Fruit fly (Drosophila melanogaster) whole organism, prepupa: ENCODE data around the gene CG34290.
A peak's percentile ranks its signal among the peaks of the same experiment; 100 is the strongest.

Experiments used
- Blimp-1 ChIP-seq: fragments of 200-800 bp; sonication (Bioruptor generic); optimal IDR thresholded peaks from 3 replicates; lab custom pipeline; 2017; ENCODE audit warnings: missing biosample characterization, missing genetic modification characterization, mild to moderate bottlenecking, moderate library complexity, missing genetic modification reagents
- CG10631 ChIP-seq: fragments of 200-800 bp; sonication (Bioruptor generic); optimal IDR thresholded peaks from 2 replicates; lab custom pipeline; 2016; ENCODE audit warnings: missing biosample characterization, missing genetic modification characterization
- CG10669 ChIP-seq: fragments of 200-800 bp; sonication (Bioruptor generic); optimal IDR thresholded peaks from 3 replicates; lab custom pipeline; 2018; ENCODE audit warnings: missing biosample characterization, mild to moderate bottlenecking, missing genetic modification characterization, moderate library complexity
- CG11294 ChIP-seq: fragments of 200-800 bp; sonication (Bioruptor generic); IDR thresholded peaks from 2 replicates; pipeline ENCODE4 v1.3.6; 2022; ENCODE audit warnings: missing biosample characterization, missing genetic modification characterization
- CG11762 ChIP-seq: fragments of 200-800 bp; sonication (Bioruptor generic); optimal IDR thresholded peaks from 3 replicates; lab custom pipeline; 2016; ENCODE audit warnings: missing biosample characterization, missing genetic modification characterization; ENCODE audit not compliant: insufficient read depth
- CG11902 ChIP-seq: fragments of 200-800 bp; sonication (Bioruptor generic); optimal IDR thresholded peaks from 3 replicates; lab custom pipeline; 2016; ENCODE audit warnings: missing biosample characterization, missing genetic modification characterization
- CG15336 ChIP-seq: fragments of 200-800 bp; sonication (Bioruptor generic); IDR thresholded peaks from 2 replicates; pipeline ENCODE4 v1.3.6; 2022; ENCODE audit warnings: missing biosample characterization, missing genetic modification characterization
- CG16779 ChIP-seq: fragments of 200-800 bp; sonication (Bioruptor generic); optimal IDR thresholded peaks from 3 replicates; lab custom pipeline; 2017; ENCODE audit warnings: missing biosample characterization, mild to moderate bottlenecking, missing genetic modification characterization
- CG3032 ChIP-seq: fragments of 200-800 bp; optimal IDR thresholded peaks from 2 replicates; lab custom pipeline; 2019; ENCODE audit warnings: missing biosample characterization, mild to moderate bottlenecking, missing genetic modification characterization, moderate library complexity
- CG31627 ChIP-seq: fragments of 200-800 bp; sonication (Bioruptor generic); optimal IDR thresholded peaks from 3 replicates; lab custom pipeline; 2016; ENCODE audit warnings: missing biosample characterization, missing genetic modification characterization
- CG3919 ChIP-seq: fragments of 200-800 bp; sonication (Bioruptor generic); optimal IDR thresholded peaks from 3 replicates; lab custom pipeline; 2016; ENCODE audit warnings: missing biosample characterization, missing genetic modification characterization
- CG4318 ChIP-seq: fragments of 200-800 bp; sonication (Bioruptor generic); optimal IDR thresholded peaks from 3 replicates; lab custom pipeline; 2017; ENCODE audit warnings: missing biosample characterization, mild to moderate bottlenecking, missing genetic modification characterization
- CG6163 ChIP-seq: fragments of 200-800 bp; sonication (Bioruptor generic); IDR thresholded peaks from 3 replicates; pipeline ENCODE4 v1.3.6; 2022; ENCODE audit warnings: missing biosample characterization, missing genetic modification characterization
- CG6276 ChIP-seq: fragments of 200-800 bp; sonication (Bioruptor generic); optimal IDR thresholded peaks from 2 replicates; lab custom pipeline; 2017; ENCODE audit warnings: missing biosample characterization, mild to moderate bottlenecking, missing genetic modification characterization
- CG6792 ChIP-seq: fragments of 200-800 bp; sonication (Bioruptor generic); optimal IDR thresholded peaks from 3 replicates; lab custom pipeline; 2016; ENCODE audit warnings: missing biosample characterization, missing genetic modification characterization
- CG6808 ChIP-seq: fragments of 200-800 bp; sonication (Bioruptor generic); optimal IDR thresholded peaks from 3 replicates; lab custom pipeline; 2017; ENCODE audit warnings: missing biosample characterization, missing genetic modification characterization, mild to moderate bottlenecking, moderate library complexity, missing genetic modification reagents
- CG6854 ChIP-seq: fragments of 200-800 bp; sonication (Bioruptor generic); optimal IDR thresholded peaks from 2 replicates; lab custom pipeline; 2017; ENCODE audit warnings: missing biosample characterization, mild to moderate bottlenecking, missing genetic modification characterization
- CG7368 ChIP-seq: fragments of 200-800 bp; sonication (Bioruptor generic); optimal IDR thresholded peaks from 3 replicates; lab custom pipeline; 2016; ENCODE audit warnings: missing biosample characterization, missing genetic modification characterization
- CG8319 ChIP-seq: fragments of 200-800 bp; sonication (Bioruptor generic); optimal IDR thresholded peaks from 3 replicates; lab custom pipeline; 2016; ENCODE audit warnings: missing biosample characterization, missing genetic modification characterization
- CG8632 ChIP-seq: fragments of 200-800 bp; sonication (Bioruptor generic); optimal IDR thresholded peaks from 3 replicates; lab custom pipeline; 2016; ENCODE audit warnings: missing biosample characterization, missing genetic modification characterization
- Eip78C ChIP-seq: fragments of 200-800 bp; sonication (Bioruptor generic); peaks from one replicate; lab custom pipeline; 2016; ENCODE audit warnings: missing biosample characterization, missing genetic modification characterization
- Eip93F ChIP-seq: fragments of 200-800 bp; sonication (Bioruptor generic); optimal IDR thresholded peaks from 2 replicates; lab custom pipeline; 2016; ENCODE audit warnings: missing biosample characterization, mild to moderate bottlenecking, missing genetic modification characterization
- Ets21C ChIP-seq: fragments of 200-800 bp; sonication (Bioruptor generic); optimal IDR thresholded peaks from 3 replicates; lab custom pipeline; 2016; ENCODE audit warnings: missing biosample characterization, missing genetic modification characterization
- Ets96B ChIP-seq: fragments of 200-800 bp; optimal IDR thresholded peaks from 2 replicates; lab custom pipeline; 2019; ENCODE audit warnings: missing biosample characterization, mild to moderate bottlenecking, missing genetic modification characterization, moderate library complexity
- Gug ChIP-seq: fragments of 200-800 bp; sonication (Bioruptor generic); IDR thresholded peaks from 2 replicates; pipeline ENCODE4 v1.3.6; 2022; ENCODE audit warnings: missing biosample characterization, missing genetic modification characterization
- Hr38 ChIP-seq: sonication (Bioruptor generic); optimal IDR thresholded peaks from 2 replicates; lab custom pipeline; 2016; ENCODE audit warnings: missing biosample characterization, missing genetic modification characterization
- Hr4 ChIP-seq: fragments of 200-800 bp; sonication (Bioruptor generic); optimal IDR thresholded peaks from 3 replicates; lab custom pipeline; 2016; ENCODE audit warnings: missing biosample characterization, missing genetic modification characterization
- Lpt ChIP-seq: fragments of 200-800 bp; sonication (Bioruptor generic); optimal IDR thresholded peaks from 3 replicates; lab custom pipeline; 2016; ENCODE audit warnings: missing biosample characterization, missing genetic modification characterization
- OdsH ChIP-seq: fragments of 200-800 bp; sonication (Bioruptor generic); optimal IDR thresholded peaks from 3 replicates; lab custom pipeline; 2016; ENCODE audit warnings: missing biosample characterization, missing genetic modification characterization
- Smox ChIP-seq: fragments of 200-800 bp; sonication (Bioruptor generic); optimal IDR thresholded peaks from 3 replicates; lab custom pipeline; 2016; ENCODE audit warnings: missing biosample characterization, missing genetic modification characterization
- Sox102F ChIP-seq: fragments of 200-800 bp; sonication (Bioruptor generic); optimal IDR thresholded peaks from 2 replicates; lab custom pipeline; 2016; ENCODE audit warnings: missing biosample characterization, mild to moderate bottlenecking, missing genetic modification characterization
- Sox14 ChIP-seq: fragments of 200-800 bp; sonication (Bioruptor generic); optimal IDR thresholded peaks from 3 replicates; lab custom pipeline; 2016; ENCODE audit warnings: missing biosample characterization, missing genetic modification characterization
- Sox15 ChIP-seq: fragments of 200-800 bp; sonication (Bioruptor generic); optimal IDR thresholded peaks from 3 replicates; lab custom pipeline; 2016; ENCODE audit warnings: missing biosample characterization, missing genetic modification characterization
- achi ChIP-seq: fragments of 200-800 bp; sonication (Bioruptor generic); optimal IDR thresholded peaks from 3 replicates; lab custom pipeline; 2016; ENCODE audit warnings: missing biosample characterization, missing genetic modification characterization
- acj6 ChIP-seq: fragments of 200-800 bp; sonication (Bioruptor generic); optimal IDR thresholded peaks from 3 replicates; lab custom pipeline; 2016; ENCODE audit warnings: missing biosample characterization, missing genetic modification characterization
- cyc ChIP-seq: fragments of 200-800 bp; sonication (Bioruptor generic); optimal IDR thresholded peaks from 3 replicates; lab custom pipeline; 2016; ENCODE audit warnings: missing biosample characterization, missing genetic modification characterization
- dac ChIP-seq: fragments of 200-800 bp; sonication (Bioruptor generic); optimal IDR thresholded peaks from 2 replicates; lab custom pipeline; 2017; ENCODE audit warnings: missing biosample characterization, mild to moderate bottlenecking, missing genetic modification characterization
- dsx ChIP-seq: fragments of 200-800 bp; optimal IDR thresholded peaks from 3 replicates; lab custom pipeline; 2019; ENCODE audit warnings: missing biosample characterization, mild to moderate bottlenecking, missing genetic modification characterization, moderate library complexity; ENCODE audit not compliant: poor library complexity, severe bottlenecking
- eg ChIP-seq: fragments of 200-800 bp; sonication (Bioruptor generic); IDR thresholded peaks from 3 replicates; pipeline ENCODE4 v1.3.6; 2022; ENCODE audit warnings: missing biosample characterization, missing genetic modification characterization
- esn ChIP-seq: fragments of 200-800 bp; sonication (Bioruptor generic); optimal IDR thresholded peaks from 2 replicates; lab custom pipeline; 2016; ENCODE audit warnings: missing biosample characterization, mild to moderate bottlenecking, missing genetic modification characterization, moderate library complexity
- fd59A ChIP-seq: fragments of 200-800 bp; sonication (Bioruptor generic); optimal IDR thresholded peaks from 2 replicates; lab custom pipeline; 2017; ENCODE audit warnings: missing biosample characterization, mild to moderate bottlenecking, missing genetic modification characterization, missing genetic modification reagents
- fd85E ChIP-seq: fragments of 200-800 bp; sonication (Bioruptor generic); optimal IDR thresholded peaks from 3 replicates; lab custom pipeline; 2016; ENCODE audit warnings: missing biosample characterization, missing genetic modification characterization
- lz ChIP-seq: fragments of 200-800 bp; sonication (Bioruptor generic); optimal IDR thresholded peaks from 3 replicates; lab custom pipeline; 2016; ENCODE audit warnings: missing biosample characterization, missing genetic modification characterization
- net ChIP-seq: fragments of 200-800 bp; sonication (Bioruptor generic); optimal IDR thresholded peaks from 3 replicates; lab custom pipeline; 2016; ENCODE audit warnings: missing biosample characterization, missing genetic modification characterization
- pdm3 ChIP-seq: fragments of 200-800 bp; sonication (Bioruptor generic); optimal IDR thresholded peaks from 3 replicates; lab custom pipeline; 2016; ENCODE audit warnings: missing biosample characterization, missing genetic modification characterization
- salr ChIP-seq, 2 experiments: fragments of 200-800 bp; sonication (Bioruptor generic); optimal IDR thresholded peaks; 3 replicates each; lab custom pipeline; 2016 to 2018; ENCODE audit warnings: missing biosample characterization in 2 of 2, missing genetic modification characterization in 2 of 2, mild to moderate bottlenecking in 1 of 2
- spab ChIP-seq: fragments of 200-800 bp; sonication (Bioruptor generic); optimal IDR thresholded peaks from 2 replicates; lab custom pipeline; 2017; ENCODE audit warnings: missing biosample characterization, mild to moderate bottlenecking, missing genetic modification characterization, missing genetic modification reagents
- ss ChIP-seq, 2 experiments: fragments of 200-800 bp; sonication (Bioruptor generic); optimal IDR thresholded peaks; 2 replicates in 1 of 2; 3 replicates in 1 of 2; lab custom pipeline; 2017 to 2018; ENCODE audit warnings: mild to moderate bottlenecking in 2 of 2, missing biosample characterization in 2 of 2, missing genetic modification characterization in 2 of 2, moderate library complexity in 1 of 2
- topi ChIP-seq: fragments of 200-800 bp; sonication (Bioruptor generic); optimal IDR thresholded peaks from 3 replicates; lab custom pipeline; 2016; ENCODE audit warnings: missing biosample characterization, missing genetic modification characterization
- vri ChIP-seq: fragments of 200-800 bp; sonication (Bioruptor generic); optimal IDR thresholded peaks from 3 replicates; lab custom pipeline; 2016; ENCODE audit warnings: missing biosample characterization, mild to moderate bottlenecking, missing genetic modification characterization

CG34290 gene

DNA sequence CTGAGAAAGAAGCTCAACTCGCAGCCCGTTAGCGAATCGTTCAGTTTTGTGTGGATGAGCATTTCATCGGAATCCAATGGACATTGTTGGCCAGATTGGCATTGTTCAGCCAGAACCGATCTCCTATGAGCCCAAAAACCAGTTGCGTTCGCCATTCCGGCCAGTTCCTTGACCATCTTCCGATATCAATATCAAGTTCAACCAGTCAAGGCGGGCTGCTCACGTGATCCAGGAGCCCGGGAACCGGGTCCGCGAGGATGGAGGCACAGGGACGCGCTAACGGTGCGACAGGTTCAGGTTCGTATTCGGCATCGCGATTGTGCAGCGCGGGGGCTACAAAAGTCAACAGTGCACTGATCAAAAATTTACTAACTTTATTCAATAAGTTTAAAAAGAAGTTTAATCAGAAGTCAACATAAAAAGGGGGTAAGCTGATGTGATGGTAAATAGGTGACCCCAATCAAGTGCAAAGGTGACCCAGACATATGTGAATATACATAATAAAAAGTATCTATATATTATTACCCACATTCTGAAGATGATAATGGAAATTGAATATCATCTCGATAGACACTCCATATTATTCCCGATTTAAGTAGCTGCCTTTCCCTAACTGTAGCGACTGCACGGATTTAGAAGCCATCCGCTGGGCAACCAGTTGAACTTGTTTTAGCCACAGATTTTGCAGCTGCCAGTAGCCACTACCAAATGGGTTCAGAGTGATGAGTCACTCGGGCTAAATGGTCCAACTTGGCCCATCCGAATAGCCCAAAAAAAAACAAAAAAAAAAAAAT, 22.6 kb downstream of the CG34290 start:
- peak; percentile 79 for TF ChIP-seq Sox15 (GFP tag; lab: Kevin White, UChicago)
- TF ChIP-seq CG6276 (GFP tag; lab: Kevin White, UChicago), result peak; percentile 82
- TF ChIP-seq fd59A (GFP tag; lab: Kevin White, UChicago), result peak; percentile 91
- TF ChIP-seq Lpt (GFP tag; lab: Kevin White, UChicago), result peak; percentile 82
- peak; percentile 65 for TF ChIP-seq vri
- no peak for TF ChIP-seq fd85E (GFP tag; lab: Kevin White, UChicago)
- TF ChIP-seq Hr38 (GFP tag; lab: Kevin White, UChicago), result no peak
- TF ChIP-seq CG6808 (GFP tag; lab: Kevin White, UChicago), result peak; percentile 93
- TF ChIP-seq acj6 (GFP tag; lab: Kevin White, UChicago), result peak; percentile 86
- TF ChIP-seq Blimp-1 (GFP tag; lab: Kevin White, UChicago), result peak; percentile 60
- peak; percentile 90 for TF ChIP-seq achi (GFP tag; lab: Kevin White, UChicago)
- peak; percentile 68 for TF ChIP-seq cyc
- peak; percentile 62 for TF ChIP-seq CG31627 (GFP tag; lab: Kevin White, UChicago)
- TF ChIP-seq Sox102F (GFP tag; lab: Kevin White, UChicago), result peak; percentile 80
- peak; percentile 83 for TF ChIP-seq Smox (GFP tag; lab: Kevin White, UChicago)
- peak; percentile 62 for TF ChIP-seq Eip93F
- TF ChIP-seq Ets21C (GFP tag; lab: Kevin White, UChicago), result peak; percentile 44
- TF ChIP-seq CG10631 (GFP tag; lab: Kevin White, UChicago), result peak; percentile 89
- TF ChIP-seq CG16779 (tag; lab: Kevin White, UChicago), result peak; percentile 73
- TF ChIP-seq CG11294 (GFP tag; lab: Robert Waterston, UW), result no peak; the same call in 1 of the 2 replicates
- peak; percentile 90 for TF ChIP-seq Ets96B (tag; lab: Kevin White, UChicago)
- peak; percentile 84 for TF ChIP-seq dsx
- TF ChIP-seq CG3919 (GFP tag; lab: Kevin White, UChicago), result peak; percentile 86
- TF ChIP-seq CG10669 (GFP tag; lab: Kevin White, UChicago), result peak; percentile 86
- peak; percentile 84 for TF ChIP-seq CG11762 (GFP tag; lab: Kevin White, UChicago)
- peak; percentile 97 for TF ChIP-seq Eip78C (GFP tag; lab: Kevin White, UChicago)
- TF ChIP-seq esn (GFP tag; lab: Kevin White, UChicago), result peak; percentile 89
- peak; percentile 62 for TF ChIP-seq CG6854 (GFP tag; lab: Kevin White, UChicago)
- TF ChIP-seq CG7368 (GFP tag; lab: Kevin White, UChicago), result peak; percentile 70
- TF ChIP-seq CG15336 (GFP tag; lab: Robert Waterston, UW), result peak; percentile 84
- TF ChIP-seq CG4318 (GFP tag; lab: Kevin White, UChicago), result peak; percentile 82
- peak; percentile 94 for TF ChIP-seq CG3032 (tag; lab: Kevin White, UChicago)
- peak; percentile 88 for TF ChIP-seq CG6792
- TF ChIP-seq dac (GFP tag; lab: Kevin White, UChicago), result peak; percentile 53
- peak; percentile 73 to 85 for TF ChIP-seq salr (GFP tag; optimal IDR thresholded peaks at IDR 0.05; lab: Kevin White, UChicago)
- peak; percentile 71 for TF ChIP-seq CG11902
- peak; percentile 74 for TF ChIP-seq lz (GFP tag; lab: Kevin White, UChicago)
- TF ChIP-seq eg, result peak; percentile 62; the same call in 1 of the 3 replicates
- peak; percentile 81 for TF ChIP-seq Sox14 (GFP tag; lab: Kevin White, UChicago)
- TF ChIP-seq spab, result peak; percentile 89
- TF ChIP-seq CG8319, result peak; percentile 88
- peak; percentile 86 for TF ChIP-seq CG8632
- TF ChIP-seq Gug (GFP tag; lab: Robert Waterston, UW), result peak; percentile 63; the same call in 1 of the 2 replicates
- peak; percentile 69; the same call in 2 of the 3 replicates for TF ChIP-seq CG6163
- peak; percentile 88 for TF ChIP-seq OdsH (GFP tag; lab: Kevin White, UChicago)
- peak; percentile 80 for TF ChIP-seq topi (GFP tag; lab: Kevin White, UChicago)
- TF ChIP-seq net, result peak; percentile 82
- TF ChIP-seq Hr4 (GFP tag; lab: Kevin White, UChicago), result peak; percentile 87
- TF ChIP-seq pdm3 (GFP tag; lab: Kevin White, UChicago), result peak; percentile 82
- peak; percentile 92 to 95 for TF ChIP-seq ss (GFP tag; optimal IDR thresholded peaks at IDR 0.05; lab: Kevin White, UChicago)
